Worm (Caenorhabditis elegans) whole organism, early embryonic: ENCODE data around the gene M60.7.

Source experiments
- F13C5.2 ChIP-seq: sonication (generic microtip); optimal IDR thresholded peaks from 2 replicates; lab custom pipeline; 2017; ENCODE audit warnings: mild to moderate bottlenecking, missing genetic modification characterization, inconsistent platforms, missing compliant biosample characterization
- ama-1 ChIP-seq: fragments of 150-350 bp; optimal IDR thresholded peaks from 2 replicates; lab custom pipeline; 2014
- ceh-13 ChIP-seq: fragments of 200-800 bp; sonication (Bioruptor generic); optimal IDR thresholded peaks from 2 replicates; lab custom pipeline; 2018; ENCODE audit warnings: mild to moderate bottlenecking, missing genetic modification characterization, missing compliant biosample characterization
- ets-7 ChIP-seq: sonication (generic microtip); optimal IDR thresholded peaks from 2 replicates; lab custom pipeline; 2016; ENCODE audit warnings: missing genotype, missing genetic modification characterization, missing compliant biosample characterization
- flt-1 ChIP-seq: fragments of 200-800 bp; sonication (Bioruptor generic); IDR thresholded peaks from 2 replicates; pipeline ENCODE4 v1.3.6; 2022; ENCODE audit warnings: missing genetic modification characterization, missing compliant biosample characterization
- hmg-4 ChIP-seq: fragments of 200-800 bp; sonication (Bioruptor generic); optimal IDR thresholded peaks from 2 replicates; lab custom pipeline; 2018; ENCODE audit warnings: mild to moderate bottlenecking, missing genetic modification characterization, missing compliant biosample characterization
- hnd-1 ChIP-seq: sonication (generic microtip); optimal IDR thresholded peaks from 2 replicates; lab custom pipeline; 2016; ENCODE audit warnings: missing genetic modification characterization, missing compliant biosample characterization
- tbx-11 ChIP-seq: fragments of 200-800 bp; sonication (Bioruptor generic); IDR thresholded peaks from 2 replicates; pipeline ENCODE4 v1.3.6; 2022; ENCODE audit warnings: missing genetic modification characterization, missing compliant biosample characterization

DNA sequence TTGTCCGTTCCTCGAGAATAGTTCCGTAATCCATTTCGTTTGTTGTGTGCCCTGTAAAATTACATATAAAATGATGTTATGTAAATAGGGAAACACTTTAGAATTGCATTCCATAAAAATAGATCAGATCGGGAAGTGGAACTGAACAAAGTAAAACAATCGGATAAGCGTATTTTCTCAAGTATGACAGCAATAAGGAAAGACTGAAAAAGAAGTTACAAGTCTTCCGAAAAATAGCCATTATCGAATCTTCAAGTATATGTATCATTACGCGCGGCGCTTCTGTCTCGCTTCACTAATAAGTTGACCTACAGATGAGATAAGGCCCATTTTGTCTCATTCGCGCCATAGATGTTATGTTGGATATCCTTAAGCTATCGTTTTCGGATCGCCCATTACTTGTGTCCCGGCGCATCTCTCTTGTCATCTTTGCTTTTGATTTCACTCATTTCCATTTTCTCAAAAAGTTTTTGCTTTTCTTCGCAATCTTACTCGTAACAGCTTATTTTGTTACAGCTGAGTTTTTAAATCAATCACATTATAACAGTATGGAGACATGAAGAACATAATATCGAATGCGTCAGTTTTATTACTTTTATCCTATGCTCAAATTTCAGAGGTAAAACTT is 24.3 kb upstream of the M60.7 start, which contains the start of the genes fis-2 and F13B9.2:
- TF ChIP-seq ets-7 (tag; lab: Kevin White, UChicago) (no peak), ama-1 (no peak), flt-1 (GFP tag; lab: Robert Waterston, UW) (no peak), F13C5.2 (tag; lab: Kevin White, UChicago) (no peak), tbx-11 (no peak), ceh-13 (GFP tag; lab: Kevin White, UChicago) (no peak), hnd-1 (tag; lab: Kevin White, UChicago) (no peak), hmg-4 (GFP tag; lab: Kevin White, UChicago) (no peak)
